Fruit fly (Drosophila melanogaster): ENCODE data around the gene Vps60.

DNA sequence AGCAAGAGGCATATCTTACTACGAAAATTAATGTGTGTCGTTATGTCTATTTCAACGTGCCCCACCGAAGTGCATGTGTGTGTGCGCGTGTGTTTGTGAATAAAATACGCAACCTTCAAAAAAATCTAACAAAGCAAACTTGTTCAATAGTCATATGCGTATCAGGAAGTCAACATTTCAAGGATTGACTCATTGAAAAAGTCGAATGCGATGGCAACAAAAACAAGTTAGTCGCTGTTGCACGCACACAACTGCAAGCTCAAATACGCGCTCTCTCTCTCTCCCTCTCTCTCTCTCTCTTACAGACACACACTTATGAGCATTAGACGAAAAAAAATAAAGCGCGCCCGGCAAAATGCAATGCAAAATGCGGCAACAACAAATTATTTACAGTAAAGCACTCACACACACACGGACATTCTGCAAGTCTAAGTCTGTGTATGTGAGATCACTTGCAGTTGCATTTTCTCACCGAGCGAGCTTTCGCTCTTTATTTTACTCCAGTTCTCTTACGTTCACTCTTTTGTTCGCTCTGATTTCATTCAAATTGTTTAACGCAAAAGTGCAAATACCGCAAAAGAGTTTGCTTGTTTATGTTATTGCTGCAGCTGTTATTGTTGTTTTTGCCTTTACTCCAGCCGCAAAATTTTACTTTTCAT is 14.7 kb downstream of the Vps60 start:
- TF ChIP-seq CG8478 (optimal IDR thresholded peaks at IDR 0.05) (no peak), CTCF (optimal IDR thresholded peaks at IDR 0.05) (no peak)

Data from S2 (cell line).